Worm (Caenorhabditis elegans) whole organism, late embryonic: ENCODE data around the gene fem-3.

ENCODE experiments used
- ceh-34 ChIP-seq: sonication (generic microtip); optimal IDR thresholded peaks from 2 replicates; lab custom pipeline; 2016; ENCODE audit warnings: mild to moderate bottlenecking, missing genetic modification characterization, missing compliant biosample characterization
- fax-1 ChIP-seq: sonication (generic microtip); optimal IDR thresholded peaks from 2 replicates; lab custom pipeline; 2016; ENCODE audit warnings: missing genotype, missing genetic modification characterization, missing compliant biosample characterization
- nfya-1 ChIP-seq: sonication (generic microtip); optimal IDR thresholded peaks from 2 replicates; lab custom pipeline; 2017; ENCODE audit warnings: missing genetic modification characterization, mild to moderate bottlenecking, missing compliant biosample characterization, antibody characterized with exemption, moderate library complexity
- pros-1 ChIP-seq: fragments of 150-350 bp; optimal IDR thresholded peaks from 2 replicates; lab custom pipeline; 2014; ENCODE audit warnings: missing biosample characterization, missing genetic modification reagents, missing genetic modification characterization

DNA sequence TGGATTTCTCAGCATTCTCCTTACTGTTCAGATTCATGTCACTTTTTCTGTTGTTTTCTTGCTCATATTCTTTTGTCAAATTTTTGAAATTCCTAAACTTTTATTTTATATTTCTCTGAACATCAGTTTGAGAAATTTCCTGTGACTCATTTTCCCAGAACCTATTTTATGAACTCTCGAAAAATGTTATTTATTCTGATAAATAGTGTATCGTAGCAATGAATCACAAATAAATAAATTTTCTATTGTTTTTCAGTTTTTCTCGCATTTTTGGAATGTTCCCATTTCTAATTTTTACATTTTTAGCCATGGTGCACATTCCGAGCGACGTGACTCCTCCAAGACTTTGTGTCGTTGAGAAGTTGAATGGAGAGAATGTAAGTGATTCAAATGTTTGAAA, 14.0 kb downstream of the fem-3 start, which contains the start of gene nrfl-1:
- no peak for TF ChIP-seq nfya-1 (tag; lab: Kevin White, UChicago)
- no peak for TF ChIP-seq fax-1
- TF ChIP-seq pros-1 = no peak
- TF ChIP-seq ceh-34 (tag; lab: Kevin White, UChicago) = no peak
